Worm (Caenorhabditis elegans) whole organism, early embryonic: ENCODE measurements around the gene eif-2Bgamma.
A peak's percentile ranks its signal among the peaks of the same experiment; 100 is the strongest.

Source experiments
- B0310.2 ChIP-seq: sonication (generic microtip); optimal IDR thresholded peaks from 2 replicates; lab custom pipeline; 2016; ENCODE audit warnings: mild to moderate bottlenecking, missing genetic modification characterization, missing compliant biosample characterization
- F13C5.2 ChIP-seq: sonication (generic microtip); optimal IDR thresholded peaks from 2 replicates; lab custom pipeline; 2017; ENCODE audit warnings: mild to moderate bottlenecking, missing genetic modification characterization, inconsistent platforms, missing compliant biosample characterization
- aly-1 ChIP-seq: sonication (generic microtip); optimal IDR thresholded peaks from 2 replicates; lab custom pipeline; 2016; ENCODE audit warnings: missing genetic modification characterization, missing compliant biosample characterization
- ama-1 ChIP-seq: fragments of 150-350 bp; optimal IDR thresholded peaks from 2 replicates; lab custom pipeline; 2014
- ceh-13 ChIP-seq: fragments of 200-800 bp; sonication (Bioruptor generic); optimal IDR thresholded peaks from 2 replicates; lab custom pipeline; 2018; ENCODE audit warnings: mild to moderate bottlenecking, missing genetic modification characterization, missing compliant biosample characterization
- ceh-36 ChIP-seq: sonication (generic microtip); optimal IDR thresholded peaks from 2 replicates; lab custom pipeline; 2016; ENCODE audit warnings: missing genetic modification characterization, inconsistent platforms, missing compliant biosample characterization
- ets-7 ChIP-seq: sonication (generic microtip); optimal IDR thresholded peaks from 2 replicates; lab custom pipeline; 2016; ENCODE audit warnings: missing genotype, missing genetic modification characterization, missing compliant biosample characterization
- flt-1 ChIP-seq: fragments of 200-800 bp; sonication (Bioruptor generic); IDR thresholded peaks from 2 replicates; pipeline ENCODE4 v1.3.6; 2022; ENCODE audit warnings: missing genetic modification characterization, missing compliant biosample characterization
- hmbx-1 ChIP-seq: sonication (generic microtip); optimal IDR thresholded peaks from 2 replicates; lab custom pipeline; 2016; ENCODE audit warnings: mild to moderate bottlenecking, missing genetic modification characterization, missing compliant biosample characterization
- hmg-4 ChIP-seq: fragments of 200-800 bp; sonication (Bioruptor generic); optimal IDR thresholded peaks from 2 replicates; lab custom pipeline; 2018; ENCODE audit warnings: mild to moderate bottlenecking, missing genetic modification characterization, missing compliant biosample characterization
- hnd-1 ChIP-seq: sonication (generic microtip); optimal IDR thresholded peaks from 2 replicates; lab custom pipeline; 2016; ENCODE audit warnings: missing genetic modification characterization, missing compliant biosample characterization
- pes-1 ChIP-seq: fragments of 200-800 bp; sonication (Bioruptor generic); IDR thresholded peaks from 2 replicates; pipeline ENCODE4 v1.3.6; 2022; ENCODE audit warnings: missing genetic modification reagents, missing genetic modification characterization, missing compliant biosample characterization
- scrt-1 ChIP-seq: fragments of 200-800 bp; sonication (Bioruptor generic); IDR thresholded peaks from 2 replicates; pipeline ENCODE4 v1.3.6; 2022; ENCODE audit warnings: missing genetic modification characterization, missing compliant biosample characterization
- sea-1 ChIP-seq: fragments of 200-800 bp; sonication (Bioruptor generic); conservative IDR thresholded peaks from 2 replicates; pipeline ENCODE4 v1.3.6; 2022; ENCODE audit warnings: missing genetic modification characterization, missing compliant biosample characterization
- tbx-11 ChIP-seq: fragments of 200-800 bp; sonication (Bioruptor generic); IDR thresholded peaks from 2 replicates; pipeline ENCODE4 v1.3.6; 2022; ENCODE audit warnings: missing genetic modification characterization, missing compliant biosample characterization
- tbx-37 ChIP-seq: fragments of 200-800 bp; sonication (Bioruptor generic); conservative IDR thresholded peaks from 2 replicates; pipeline ENCODE4 v1.3.6; 2022; ENCODE audit warnings: missing genetic modification reagents, missing genetic modification characterization, missing compliant biosample characterization
- tra-4 ChIP-seq: sonication (generic microtip); optimal IDR thresholded peaks from 2 replicates; lab custom pipeline; 2017; ENCODE audit warnings: missing genetic modification characterization, missing compliant biosample characterization

The eif-2Bgamma gene

DNA sequence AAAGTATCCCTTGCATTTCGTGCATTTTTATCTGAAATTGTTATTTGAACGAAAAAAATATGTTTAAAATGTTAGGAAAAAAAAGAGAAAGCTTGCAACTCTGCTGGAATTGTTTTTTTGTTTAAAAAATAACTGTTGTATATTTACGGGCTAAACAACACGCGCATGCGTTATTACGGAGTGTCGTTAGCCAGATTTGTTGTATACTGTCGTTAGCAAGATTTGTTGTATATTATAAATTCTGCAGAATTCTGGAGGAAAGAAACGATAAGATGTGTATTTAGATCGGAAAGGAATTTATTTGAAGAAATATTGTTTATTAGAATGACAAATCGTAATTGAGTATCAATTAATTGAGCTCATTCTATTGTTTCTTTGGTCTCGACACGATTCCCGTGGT is at the start of gene eif-2Bgamma:
Gene eif-2Bgamma (minus strand): TSS at position 31 of the 400 bp plus-strand sequence.
- TF ChIP-seq hmg-4 (GFP tag; lab: Kevin White, UChicago) (no peak), tbx-37 (GFP tag; lab: Robert Waterston, UW) (no peak), ceh-36 (tag; lab: Kevin White, UChicago) (no peak), tbx-11 (GFP tag; lab: Robert Waterston, UW) (no peak), hnd-1 (no peak), sea-1 (GFP tag; lab: Robert Waterston, UW) (no peak), aly-1 (tag; lab: Kevin White, UChicago) (no peak), ceh-13 (no peak), F13C5.2 (no peak), flt-1 (GFP tag; lab: Robert Waterston, UW) (no peak), tra-4 (tag; lab: Kevin White, UChicago) (no peak), ets-7 (tag; lab: Kevin White, UChicago) (no peak), B0310.2 (tag; lab: Kevin White, UChicago) (no peak), pes-1 (GFP tag; lab: Robert Waterston, UW) (no peak), scrt-1 (no peak), hmbx-1 (tag; lab: Kevin White, UChicago) (no peak)

DNA sequence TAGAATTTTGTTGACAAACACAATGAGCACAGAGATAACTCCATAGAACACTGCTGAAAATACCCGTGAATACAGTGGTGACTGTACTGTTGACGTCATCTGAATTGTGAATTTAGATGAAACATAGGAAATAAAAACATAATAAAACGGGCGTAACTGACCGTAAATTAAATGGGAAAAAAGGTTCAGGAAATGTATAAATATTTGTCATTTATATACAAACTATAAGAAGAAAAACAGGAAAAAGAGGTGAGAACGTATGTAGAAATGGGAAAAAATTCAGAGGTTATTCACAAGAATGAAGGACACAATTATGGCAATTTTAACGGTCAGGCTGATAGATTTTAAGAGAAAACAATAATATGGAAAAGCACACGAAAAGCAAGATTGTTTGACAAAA is 45.1 kb upstream of the eif-2Bgamma start, which contains the start of gene sqv-7:
Gene sqv-7 (minus strand): TSS at position 101 of the 400 bp plus-strand sequence.
- TF ChIP-seq pes-1 (GFP tag; lab: Robert Waterston, UW) (no peak), ceh-36 (tag; lab: Kevin White, UChicago) (no peak), tra-4 (tag; lab: Kevin White, UChicago) (no peak), sea-1 (GFP tag; lab: Robert Waterston, UW) (no peak), flt-1 (GFP tag; lab: Robert Waterston, UW) (no peak), tbx-11 (GFP tag; lab: Robert Waterston, UW) (no peak), ets-7 (tag; lab: Kevin White, UChicago) (no peak), ceh-13 (no peak), hnd-1 (no peak), ama-1 (no peak), hmg-4 (GFP tag; lab: Kevin White, UChicago) (no peak), F13C5.2 (no peak)

ce11 chrII:7002956-7003357 is 35.5 kb upstream of the eif-2Bgamma start:
- TF ChIP-seq tbx-37 (GFP tag; lab: Robert Waterston, UW) (0 out of 2 replicates have a peak, but pooled peaks have one; percentile 17), sea-1 (GFP tag; lab: Robert Waterston, UW) (no peak), ama-1 (no peak), ceh-36 (tag; lab: Kevin White, UChicago) (no peak), tra-4 (tag; lab: Kevin White, UChicago) (no peak), ets-7 (tag; lab: Kevin White, UChicago) (no peak), tbx-11 (GFP tag; lab: Robert Waterston, UW) (0 out of 2 replicates have a peak, but pooled peaks have one; percentile 39)

DNA sequence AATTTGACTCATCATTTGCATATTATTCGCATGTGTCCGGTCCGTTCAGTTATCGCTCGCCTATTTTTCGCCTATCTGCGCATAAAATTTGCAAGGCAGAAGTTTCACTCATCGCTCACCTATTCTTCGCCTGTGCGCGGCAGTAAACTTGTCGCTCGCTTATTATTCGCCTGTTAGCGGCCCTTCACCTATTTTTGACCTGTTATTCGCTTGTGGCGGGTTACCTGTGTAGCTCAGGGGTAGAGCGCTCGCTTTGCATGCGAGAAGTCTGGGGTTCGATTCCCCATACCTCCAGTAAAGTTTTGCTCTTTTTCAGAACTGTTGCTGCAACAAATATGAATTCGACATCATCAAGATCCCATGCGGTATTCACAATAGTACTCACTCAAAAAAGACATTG is 34.0 kb upstream of the eif-2Bgamma start:
- TF ChIP-seq ceh-13 = peak; percentile 77
- peak; percentile 57 for TF ChIP-seq ets-7 (tag; lab: Kevin White, UChicago)
- TF ChIP-seq scrt-1 = peak; percentile 97
- peak; percentile 72 for TF ChIP-seq tra-4 (tag; lab: Kevin White, UChicago)
- TF ChIP-seq aly-1 (tag; lab: Kevin White, UChicago) = peak; percentile 81
- TF ChIP-seq tbx-11 (GFP tag; lab: Robert Waterston, UW) = peak; percentile 90
- TF ChIP-seq pes-1 (GFP tag; lab: Robert Waterston, UW) = peak; percentile 96
- peak; percentile 97 for TF ChIP-seq hmg-4 (GFP tag; lab: Kevin White, UChicago)
- TF ChIP-seq tbx-37 (GFP tag; lab: Robert Waterston, UW) = peak; percentile 89
- peak; percentile 67 for TF ChIP-seq hnd-1
- peak; percentile 98 for TF ChIP-seq flt-1 (GFP tag; lab: Robert Waterston, UW)
- TF ChIP-seq ceh-36 (tag; lab: Kevin White, UChicago) = peak; percentile 97
- peak; percentile 80 for TF ChIP-seq F13C5.2
- peak; percentile 78 for TF ChIP-seq B0310.2 (tag; lab: Kevin White, UChicago)
- peak; percentile 68 for TF ChIP-seq hmbx-1 (tag; lab: Kevin White, UChicago)
- TF ChIP-seq sea-1 (GFP tag; lab: Robert Waterston, UW) = peak; percentile 96

DNA sequence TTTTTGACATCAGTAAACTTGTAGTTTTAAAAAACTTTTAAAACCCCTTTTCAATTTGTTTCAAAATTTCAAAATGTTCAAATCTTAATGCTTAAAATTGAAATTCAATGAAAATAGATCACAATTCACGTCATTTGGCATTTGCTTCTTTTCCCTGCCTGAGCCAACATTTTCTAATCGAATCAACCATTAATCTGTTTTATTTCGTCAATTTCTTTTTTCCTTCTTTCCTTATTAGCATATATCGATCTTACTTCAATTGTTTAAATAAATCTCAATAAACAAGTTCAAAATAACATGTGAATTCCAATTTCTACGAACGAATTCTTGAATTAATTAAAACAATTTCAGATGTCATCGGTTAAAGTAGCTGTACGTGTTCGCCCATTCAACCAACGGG is 28.1 kb upstream of the eif-2Bgamma start:
- no peak for TF ChIP-seq F13C5.2
- TF ChIP-seq ceh-36 (tag; lab: Kevin White, UChicago) = no peak
- TF ChIP-seq flt-1 (GFP tag; lab: Robert Waterston, UW) = no peak
- no peak for TF ChIP-seq scrt-1
- TF ChIP-seq hmbx-1 (tag; lab: Kevin White, UChicago) = no peak
- TF ChIP-seq ceh-13 = no peak
- no peak for TF ChIP-seq tra-4 (tag; lab: Kevin White, UChicago)
- TF ChIP-seq tbx-11 (GFP tag; lab: Robert Waterston, UW) = no peak
- no peak for TF ChIP-seq ets-7 (tag; lab: Kevin White, UChicago)
- TF ChIP-seq pes-1 (GFP tag; lab: Robert Waterston, UW) = no peak
- no peak for TF ChIP-seq hnd-1
- TF ChIP-seq hmg-4 (GFP tag; lab: Kevin White, UChicago) = no peak
- no peak for TF ChIP-seq ama-1
- no peak for TF ChIP-seq tbx-37 (GFP tag; lab: Robert Waterston, UW)
- TF ChIP-seq B0310.2 (tag; lab: Kevin White, UChicago) = no peak
- TF ChIP-seq sea-1 (GFP tag; lab: Robert Waterston, UW) = no peak
- TF ChIP-seq aly-1 (tag; lab: Kevin White, UChicago) = no peak

- TF ChIP-seq aly-1 (tag; lab: Kevin White, UChicago) (no peak), hmbx-1 (tag; lab: Kevin White, UChicago) (no peak), tbx-11 (GFP tag; lab: Robert Waterston, UW) (no peak), ets-7 (tag; lab: Kevin White, UChicago) (no peak), flt-1 (GFP tag; lab: Robert Waterston, UW) (no peak), scrt-1 (no peak), B0310.2 (tag; lab: Kevin White, UChicago) (no peak), pes-1 (GFP tag; lab: Robert Waterston, UW) (no peak), hnd-1 (no peak), ceh-36 (tag; lab: Kevin White, UChicago) (no peak), F13C5.2 (no peak), ceh-13 (no peak), sea-1 (GFP tag; lab: Robert Waterston, UW) (no peak), tbx-37 (GFP tag; lab: Robert Waterston, UW) (no peak), hmg-4 (GFP tag; lab: Kevin White, UChicago) (no peak), ama-1 (no peak)
These were observed 27.2 kb upstream of the eif-2Bgamma start, which contains the start of gene unc-104 for ce11 chrII:6994677-6995076. unc-104 (plus strand) TSS chrII:6994987.
